Fruit fly (Drosophila melanogaster) whole organism, embryonic: ENCODE measurements around the gene Dok.

Source experiments
- Aef1 ChIP-seq: fragments of 200-800 bp; sonication (Bioruptor generic); IDR thresholded peaks from 3 replicates; pipeline ENCODE4 v1.3.6; 2022; ENCODE audit warnings: missing biosample characterization, missing genetic modification characterization
- CG10274 ChIP-seq: fragments of 200-800 bp; sonication (Bioruptor generic); optimal IDR thresholded peaks from 3 replicates; lab custom pipeline; 2017; ENCODE audit warnings: missing biosample characterization, mild to moderate bottlenecking, missing genetic modification characterization
- CG10543 ChIP-seq: fragments of 200-800 bp; sonication (Bioruptor generic); optimal IDR thresholded peaks from 3 replicates; lab custom pipeline; 2017; ENCODE audit warnings: missing biosample characterization, mild to moderate bottlenecking, missing genetic modification characterization, moderate library complexity
- CG17829 ChIP-seq: fragments of 200-800 bp; optimal IDR thresholded peaks from 2 replicates; lab custom pipeline; 2019; ENCODE audit warnings: missing biosample characterization, mild to moderate bottlenecking, missing genetic modification characterization, moderate library complexity
- CG7928 ChIP-seq: fragments of 200-800 bp; sonication (Bioruptor generic); optimal IDR thresholded peaks from 2 replicates; lab custom pipeline; 2017; ENCODE audit warnings: missing biosample characterization, mild to moderate bottlenecking, missing genetic modification characterization
- CG9727 ChIP-seq: fragments of 200-800 bp; sonication (Bioruptor generic); optimal IDR thresholded peaks from 3 replicates; lab custom pipeline; 2017; ENCODE audit warnings: missing biosample characterization, mild to moderate bottlenecking, missing genetic modification characterization
- CG9817 ChIP-seq: fragments of 200-800 bp; sonication (Bioruptor generic); optimal IDR thresholded peaks from 2 replicates; lab custom pipeline; 2018; ENCODE audit warnings: missing biosample characterization, mild to moderate bottlenecking, missing genetic modification characterization, moderate library complexity
- Hey ChIP-seq: fragments of 200-800 bp; sonication (Bioruptor generic); optimal IDR thresholded peaks from 3 replicates; lab custom pipeline; 2018; ENCODE audit warnings: missing biosample characterization, mild to moderate bottlenecking, missing genetic modification characterization
- Sox100B ChIP-seq: fragments of 200-800 bp; sonication (Bioruptor generic); optimal IDR thresholded peaks from 3 replicates; lab custom pipeline; 2018; ENCODE audit warnings: missing biosample characterization, mild to moderate bottlenecking, missing genetic modification characterization
- hbn ChIP-seq: fragments of 200-800 bp; sonication (Bioruptor generic); IDR thresholded peaks from 2 replicates; pipeline ENCODE4 v1.3.6; 2022; ENCODE audit warnings: missing biosample characterization, missing genetic modification characterization; ENCODE audit not compliant: partially characterized antibody
- mam ChIP-seq: fragments of 200-800 bp; sonication (Bioruptor generic); optimal IDR thresholded peaks from 3 replicates; lab custom pipeline; 2016; ENCODE audit warnings: missing biosample characterization, missing genetic modification characterization
- odd ChIP-seq: fragments of 200-800 bp; sonication (Bioruptor generic); optimal IDR thresholded peaks from 2 replicates; lab custom pipeline; 2017; ENCODE audit warnings: missing biosample characterization, mild to moderate bottlenecking, missing genetic modification characterization

DNA sequence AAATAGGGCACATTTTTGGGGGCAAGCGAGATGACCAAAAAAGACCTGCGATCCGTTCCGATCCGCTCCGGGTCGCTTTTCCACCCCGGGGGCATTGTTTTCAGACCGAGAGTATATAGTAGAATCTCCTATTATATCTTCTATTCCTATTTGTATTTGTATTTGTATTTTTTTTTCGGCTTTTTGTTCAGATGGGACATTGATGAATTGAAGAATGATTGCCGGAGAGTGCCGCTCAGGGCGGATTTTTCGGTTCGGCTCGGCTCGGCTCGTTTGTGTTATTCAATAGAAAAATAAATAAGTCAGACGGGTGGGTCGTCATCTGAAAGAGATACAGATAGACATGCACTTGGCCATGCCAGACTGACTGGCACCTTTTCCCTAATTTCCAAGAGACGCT, 2.2 kb upstream of the Dok start:
- TF ChIP-seq CG17829 (tag; lab: Kevin White, UChicago) (no peak), CG9727 (GFP tag; lab: Kevin White, UChicago) (no peak), CG10543 (GFP tag; lab: Kevin White, UChicago) (no peak), CG9817 (tag; lab: Kevin White, UChicago) (no peak), hbn (GFP tag; lab: Robert Waterston, UW) (no peak), odd (GFP tag; lab: Kevin White, UChicago) (no peak), Sox100B (GFP tag; lab: Kevin White, UChicago) (no peak), Hey (tag; lab: Kevin White, UChicago) (no peak), CG10274 (GFP tag; lab: Kevin White, UChicago) (no peak), CG7928 (GFP tag; lab: Kevin White, UChicago) (no peak), Aef1 (GFP tag; lab: Robert Waterston, UW) (no peak), mam (no peak)
